Worm (Caenorhabditis elegans): ENCODE measurements around the gene sdz-7.

- TF ChIP-seq tra-4 (tag; optimal IDR thresholded peaks at IDR 0.05) (no peak), scrt-1 (GFP tag; IDR thresholded peaks at IDR 0.05) (no peak), tbx-11 (GFP tag; IDR thresholded peaks at IDR 0.05) (no peak), ama-1 (optimal IDR thresholded peaks at IDR 0.05) (no peak), ceh-13 (GFP tag; optimal IDR thresholded peaks at IDR 0.05) (no peak), ets-7 (tag; optimal IDR thresholded peaks at IDR 0.05) (no peak), hmg-4 (GFP tag; optimal IDR thresholded peaks at IDR 0.05) (no peak)
These were observed 13.1 kb downstream of the sdz-7 start, which contains the start of gene nhr-261 for ce11 chrII:3864652-3865051.

All from whole organism, early embryonic.